Fruit fly (Drosophila melanogaster): ENCODE results near the gene Hibch.
A peak's percentile ranks its signal among the peaks of the same experiment; 100 is the strongest.

Hibch gene

dm6 chr3R:15346018-15346383, 11.0 kb upstream of the Hibch start, which contains the start of the genes Surf4 and CG31301 (continued):
- TF ChIP-seq CG2129 (GFP tag; IDR thresholded peaks at IDR 0.05; ENCODE audit: partially characterized antibody) = no peak
- no peak for TF ChIP-seq sisA (GFP tag; IDR thresholded peaks at IDR 0.05)
- TF ChIP-seq CG1602 (GFP tag; optimal IDR thresholded peaks at IDR 0.05) = no peak
- TF ChIP-seq CG15514 (GFP tag; optimal IDR thresholded peaks at IDR 0.05) = peak; percentile 27
- TF ChIP-seq cad (GFP tag; optimal IDR thresholded peaks at IDR 0.05) = no peak
- TF ChIP-seq Dip3 (GFP tag; optimal IDR thresholded peaks at IDR 0.05) = no peak
- TF ChIP-seq otp (GFP tag; IDR thresholded peaks at IDR 0.05) = no peak
- TF ChIP-seq CG7963 (GFP tag; IDR thresholded peaks at IDR 0.05; ENCODE audit: partially characterized antibody) = peak; percentile 76
- TF ChIP-seq ac (GFP tag; optimal IDR thresholded peaks at IDR 0.05) = no peak
- TF ChIP-seq CG30020 (tag; optimal IDR thresholded peaks at IDR 0.05) = no peak
- no peak for TF ChIP-seq zen (tag; optimal IDR thresholded peaks at IDR 0.05)
- TF ChIP-seq CG9797 (GFP tag; optimal IDR thresholded peaks at IDR 0.05) = no peak
- peak; percentile 61 for TF ChIP-seq YL-1 (GFP tag; optimal IDR thresholded peaks at IDR 0.05)
- no peak for TF ChIP-seq Dfd (GFP tag; optimal IDR thresholded peaks at IDR 0.05)
- peak; percentile 16 for TF ChIP-seq phol (tag; optimal IDR thresholded peaks at IDR 0.05)
- no peak for TF ChIP-seq gro (GFP tag; optimal IDR thresholded peaks at IDR 0.05)
- TF ChIP-seq CG12155 (GFP tag; optimal IDR thresholded peaks at IDR 0.05) = peak; percentile 13
- TF ChIP-seq da (GFP tag; optimal IDR thresholded peaks at IDR 0.05) = no peak
- peak; percentile 65 for TF ChIP-seq pzg (GFP tag; optimal IDR thresholded peaks at IDR 0.05)
- peak; percentile 71 for TF ChIP-seq Ets97D (GFP tag; optimal IDR thresholded peaks at IDR 0.05)
- no peak for TF ChIP-seq Mrtf (GFP tag; IDR thresholded peaks at IDR 0.05)
- no peak for TF ChIP-seq CG4282 (GFP tag; optimal IDR thresholded peaks at IDR 0.05)
- TF ChIP-seq MTF-1 (GFP tag; optimal IDR thresholded peaks at IDR 0.05; ENCODE audit: borderline replicate concordance) = no peak
- TF ChIP-seq fd3F (GFP tag; optimal IDR thresholded peaks at IDR 0.05) = no peak
- TF ChIP-seq rib (GFP tag; IDR thresholded peaks at IDR 0.05) = no peak
- TF ChIP-seq sob (GFP tag; IDR thresholded peaks at IDR 0.05) = no peak
- TF ChIP-seq CG17385 (GFP tag; optimal IDR thresholded peaks at IDR 0.05) = peak; percentile 34
- TF ChIP-seq grau (tag; optimal IDR thresholded peaks at IDR 0.05) = no peak
- no peak for TF ChIP-seq Taf1 (GFP tag; IDR thresholded peaks at IDR 0.05)
- TF ChIP-seq CG3838 (GFP tag; optimal IDR thresholded peaks at IDR 0.05) = no peak
- no peak for TF ChIP-seq row (GFP tag; IDR thresholded peaks at IDR 0.05)
- no peak for TF ChIP-seq lov (optimal IDR thresholded peaks at IDR 0.05)
- TF ChIP-seq lov (GFP tag; IDR thresholded peaks at IDR 0.05) = no peak
- TF ChIP-seq CG13424 (tag; optimal IDR thresholded peaks at IDR 0.05) = no peak
- TF ChIP-seq CG10274 (GFP tag; optimal IDR thresholded peaks at IDR 0.05) = no peak
- TF ChIP-seq CG17802 (tag; optimal IDR thresholded peaks at IDR 0.05) = no peak
- TF ChIP-seq Mad (GFP tag; optimal IDR thresholded peaks at IDR 0.05) = no peak
- no peak for TF ChIP-seq tgo (GFP tag; IDR thresholded peaks at IDR 0.05)
- TF ChIP-seq luna (GFP tag; optimal IDR thresholded peaks at IDR 0.05) = no peak
- TF ChIP-seq CG15479 (GFP tag; optimal IDR thresholded peaks at IDR 0.05) = no peak
- TF ChIP-seq B-H1 (GFP tag; IDR thresholded peaks at IDR 0.05) = no peak
- TF ChIP-seq vnd (GFP tag; IDR thresholded peaks at IDR 0.05; ENCODE audit: partially characterized antibody) = peak; percentile 57; the same call in 2 of the 3 replicates
- peak; percentile 67 for TF ChIP-seq BEAF-32 (GFP tag; optimal IDR thresholded peaks at IDR 0.05)
- TF ChIP-seq jigr1 (GFP tag; IDR thresholded peaks at IDR 0.05) = no peak
- peak; percentile 90 for TF ChIP-seq CG6791 (GFP tag; IDR thresholded peaks at IDR 0.05; ENCODE audit: partially characterized antibody)
- peak; percentile 77 for TF ChIP-seq MESR4 (GFP tag; optimal IDR thresholded peaks at IDR 0.05)
- TF ChIP-seq Nf-YC (tag; optimal IDR thresholded peaks at IDR 0.05) = peak; percentile 8
- no peak for TF ChIP-seq Deaf1 (tag; optimal IDR thresholded peaks at IDR 0.05)
- no peak for TF ChIP-seq Gsc (GFP tag; IDR thresholded peaks at IDR 0.05)
- no peak for TF ChIP-seq wor (GFP tag; IDR thresholded peaks at IDR 0.05)
- TF ChIP-seq CG10654 (GFP tag; optimal IDR thresholded peaks at IDR 0.05) = no peak
- TF ChIP-seq schlank (tag; optimal IDR thresholded peaks at IDR 0.05) = no peak
